Fruit fly (Drosophila melanogaster) whole organism, embryonic: ENCODE results near the gene Tom40.

Experiments used
- ATbp ChIP-seq: fragments of 200-800 bp; sonication (Bioruptor generic); optimal IDR thresholded peaks from 2 replicates; lab custom pipeline; 2017; ENCODE audit warnings: missing biosample characterization, mild to moderate bottlenecking, missing genetic modification characterization, missing genetic modification reagents
- Abd-B ChIP-seq: fragments of 200-800 bp; sonication (Bioruptor generic); optimal IDR thresholded peaks from 2 replicates; lab custom pipeline; 2018; ENCODE audit warnings: missing biosample characterization, mild to moderate bottlenecking, missing genetic modification characterization, moderate library complexity
- C15 ChIP-seq: fragments of 200-800 bp; sonication (Bioruptor generic); IDR thresholded peaks from 3 replicates; pipeline ENCODE4 v1.3.6; 2022; ENCODE audit warnings: missing biosample characterization, missing genetic modification characterization
- CG10274 ChIP-seq: fragments of 200-800 bp; sonication (Bioruptor generic); optimal IDR thresholded peaks from 3 replicates; lab custom pipeline; 2017; ENCODE audit warnings: missing biosample characterization, mild to moderate bottlenecking, missing genetic modification characterization
- CG11398 ChIP-seq: fragments of 200-800 bp; sonication (Bioruptor generic); optimal IDR thresholded peaks from 2 replicates; lab custom pipeline; 2016; ENCODE audit warnings: missing biosample characterization, missing genetic modification characterization
- CG11696 ChIP-seq: fragments of 200-800 bp; sonication (Bioruptor generic); IDR thresholded peaks from 2 replicates; pipeline ENCODE4 v1.3.6; 2022; ENCODE audit warnings: missing biosample characterization, missing genetic modification characterization
- CG14860 ChIP-seq: fragments of 200-800 bp; sonication (Bioruptor generic); IDR thresholded peaks from 3 replicates; pipeline ENCODE4 v1.3.6; 2022; ENCODE audit warnings: missing biosample characterization, missing genetic modification characterization; ENCODE audit not compliant: partially characterized antibody
- CG14965 ChIP-seq: fragments of 200-800 bp; sonication (Bioruptor generic); optimal IDR thresholded peaks from 2 replicates; lab custom pipeline; 2016; ENCODE audit warnings: missing biosample characterization, missing genetic modification characterization, borderline replicate concordance
- CG15696 ChIP-seq: fragments of 200-800 bp; sonication (Bioruptor generic); optimal IDR thresholded peaks from 2 replicates; lab custom pipeline; 2019; ENCODE audit warnings: missing biosample characterization, mild to moderate bottlenecking, missing genetic modification characterization, moderate library complexity
- CG17385 ChIP-seq: fragments of 200-800 bp; sonication (Bioruptor generic); optimal IDR thresholded peaks from 3 replicates; lab custom pipeline; 2018; ENCODE audit warnings: missing biosample characterization, mild to moderate bottlenecking, missing genetic modification characterization
- CG2712 ChIP-seq: fragments of 200-800 bp; optimal IDR thresholded peaks from 3 replicates; lab custom pipeline; 2019; ENCODE audit warnings: missing biosample characterization, mild to moderate bottlenecking, missing genetic modification characterization, moderate library complexity
- CG34376 ChIP-seq: fragments of 200-800 bp; sonication (Bioruptor generic); optimal IDR thresholded peaks from 2 replicates; lab custom pipeline; 2018; ENCODE audit warnings: missing biosample characterization, mild to moderate bottlenecking, missing genetic modification characterization
- CG6791 ChIP-seq: fragments of 200-800 bp; sonication (Bioruptor generic); IDR thresholded peaks from 3 replicates; pipeline ENCODE4 v1.3.6; 2022; ENCODE audit warnings: missing biosample characterization, missing genetic modification characterization; ENCODE audit not compliant: partially characterized antibody
- CG7745 ChIP-seq: fragments of 200-800 bp; sonication (Bioruptor generic); optimal IDR thresholded peaks from 2 replicates; lab custom pipeline; 2018; ENCODE audit warnings: missing biosample characterization, mild to moderate bottlenecking, missing genetic modification characterization, moderate library complexity
- CG7839 ChIP-seq: fragments of 200-800 bp; sonication (Bioruptor generic); optimal IDR thresholded peaks from 3 replicates; lab custom pipeline; 2018; ENCODE audit warnings: missing biosample characterization, mild to moderate bottlenecking, missing genetic modification characterization, moderate library complexity
- CG8281 ChIP-seq: fragments of 200-800 bp; sonication (Bioruptor generic); optimal IDR thresholded peaks from 2 replicates; lab custom pipeline; 2018; ENCODE audit warnings: missing biosample characterization, mild to moderate bottlenecking, missing genetic modification characterization, moderate library complexity
- Camta ChIP-seq: fragments of 200-800 bp; sonication (Bioruptor generic); optimal IDR thresholded peaks from 2 replicates; lab custom pipeline; 2016; ENCODE audit warnings: missing biosample characterization, missing genetic modification characterization
- Dll ChIP-seq: fragments of 200-800 bp; sonication (Bioruptor generic); IDR thresholded peaks from 4 replicates; pipeline ENCODE4 v1.3.6; 2022; ENCODE audit warnings: missing biosample characterization, missing genetic modification characterization; ENCODE audit not compliant: partially characterized antibody
- E2f2 ChIP-seq: fragments of 200-800 bp; sonication (Bioruptor generic); IDR thresholded peaks from 2 replicates; pipeline ENCODE4 v1.3.6; 2022; ENCODE audit warnings: missing biosample characterization, missing genetic modification characterization
- Gsc ChIP-seq: fragments of 200-800 bp; sonication (Bioruptor generic); IDR thresholded peaks from 2 replicates; pipeline ENCODE4 v1.3.6; 2022; ENCODE audit warnings: missing biosample characterization, missing genetic modification characterization
- Gug ChIP-seq: fragments of 200-800 bp; sonication (Bioruptor generic); IDR thresholded peaks from 4 replicates; pipeline ENCODE4 v1.3.6; 2022; ENCODE audit warnings: missing biosample characterization, missing genetic modification characterization
- Med ChIP-seq: fragments of 200-800 bp; sonication (Bioruptor generic); peaks from one replicate; lab custom pipeline; 2016; ENCODE audit warnings: missing biosample characterization, missing genetic modification characterization, mild to moderate bottlenecking, inconsistent platforms, moderate library complexity
- NFAT ChIP-seq: fragments of 200-800 bp; sonication (Bioruptor generic); IDR thresholded peaks from 2 replicates; pipeline ENCODE4 v1.3.6; 2022; ENCODE audit warnings: missing biosample characterization, missing genetic modification characterization
- NK7.1 ChIP-seq: fragments of 200-800 bp; sonication (Bioruptor generic); optimal IDR thresholded peaks from 3 replicates; lab custom pipeline; 2016; ENCODE audit warnings: missing biosample characterization, missing genetic modification characterization
- Ptx1 ChIP-seq: fragments of 200-800 bp; sonication (Bioruptor generic); IDR thresholded peaks from 2 replicates; pipeline ENCODE4 v1.3.6; 2022; ENCODE audit warnings: missing biosample characterization, missing genetic modification characterization
- abd-A ChIP-seq: fragments of 200-800 bp; sonication (Bioruptor generic); optimal IDR thresholded peaks from 3 replicates; lab custom pipeline; 2019; ENCODE audit warnings: missing biosample characterization, mild to moderate bottlenecking, missing genetic modification characterization, moderate library complexity
- chif ChIP-seq, 2 experiments: fragments of 200-800 bp; sonication (Bioruptor generic); optimal IDR thresholded peaks; 3 replicates each; lab custom pipeline; 2016; ENCODE audit warnings: missing biosample characterization in 2 of 2, missing genetic modification characterization in 2 of 2
- dpn ChIP-seq, 2 experiments: fragments of 200-800 bp; sonication (Bioruptor generic); optimal IDR thresholded peaks; 3 replicates each; lab custom pipeline; 2016; ENCODE audit warnings: missing biosample characterization in 2 of 2, missing genetic modification characterization in 2 of 2
- fu2 ChIP-seq: fragments of 200-800 bp; sonication (Bioruptor generic); optimal IDR thresholded peaks from 2 replicates; lab custom pipeline; 2016; ENCODE audit warnings: missing biosample characterization, missing genetic modification characterization
- jigr1 ChIP-seq: fragments of 200-800 bp; sonication (Bioruptor generic); IDR thresholded peaks from 3 replicates; pipeline ENCODE4 v1.3.6; 2022; ENCODE audit warnings: missing biosample characterization, missing genetic modification characterization
- klu ChIP-seq: fragments of 200-800 bp; sonication (Bioruptor generic); IDR thresholded peaks from 2 replicates; pipeline ENCODE4 v1.3.6; 2022; ENCODE audit warnings: missing biosample characterization, missing genetic modification characterization
- mam ChIP-seq: fragments of 200-800 bp; sonication (Bioruptor generic); optimal IDR thresholded peaks from 3 replicates; lab custom pipeline; 2016; ENCODE audit warnings: missing biosample characterization, missing genetic modification characterization
- nerfin-1 ChIP-seq: fragments of 200-800 bp; sonication (Bioruptor generic); optimal IDR thresholded peaks from 3 replicates; lab custom pipeline; 2019; ENCODE audit warnings: missing biosample characterization, mild to moderate bottlenecking, missing genetic modification characterization, moderate library complexity
- nmo ChIP-seq: fragments of 200-800 bp; sonication (Bioruptor generic); optimal IDR thresholded peaks from 2 replicates; lab custom pipeline; 2018; ENCODE audit warnings: missing biosample characterization, mild to moderate bottlenecking, missing genetic modification characterization, moderate library complexity
- odd ChIP-seq: fragments of 200-800 bp; sonication (Bioruptor generic); optimal IDR thresholded peaks from 2 replicates; lab custom pipeline; 2017; ENCODE audit warnings: missing biosample characterization, mild to moderate bottlenecking, missing genetic modification characterization
- onecut ChIP-seq: fragments of 200-800 bp; sonication (Bioruptor generic); IDR thresholded peaks from 2 replicates; pipeline ENCODE4 v1.3.6; 2022; ENCODE audit warnings: missing biosample characterization, missing genetic modification characterization
- pfk ChIP-seq: fragments of 200-800 bp; sonication (Bioruptor generic); optimal IDR thresholded peaks from 2 replicates; lab custom pipeline; 2018; ENCODE audit warnings: missing biosample characterization, mild to moderate bottlenecking, missing genetic modification characterization, moderate library complexity
- phol ChIP-seq: fragments of 200-800 bp; sonication (Bioruptor generic); optimal IDR thresholded peaks from 3 replicates; lab custom pipeline; 2018; ENCODE audit warnings: missing biosample characterization, mild to moderate bottlenecking, missing genetic modification characterization, moderate library complexity
- repo ChIP-seq: fragments of 200-800 bp; sonication (Bioruptor generic); optimal IDR thresholded peaks from 2 replicates; lab custom pipeline; 2016; ENCODE audit warnings: missing biosample characterization, missing genetic modification characterization
- row ChIP-seq: fragments of 200-800 bp; sonication (Bioruptor generic); IDR thresholded peaks from 3 replicates; pipeline ENCODE4 v1.3.6; 2022; ENCODE audit warnings: missing biosample characterization, missing genetic modification characterization
- sens ChIP-seq: fragments of 200-800 bp; sonication (Bioruptor generic); peaks from one replicate; lab custom pipeline; 2016; ENCODE audit warnings: missing biosample characterization, missing genetic modification characterization
- slbo ChIP-seq: fragments of 200-800 bp; sonication (Bioruptor generic); IDR thresholded peaks from 2 replicates; pipeline ENCODE4 v1.3.6; 2022; ENCODE audit warnings: missing biosample characterization, missing genetic modification characterization
- sug ChIP-seq: fragments of 200-800 bp; optimal IDR thresholded peaks from 2 replicates; lab custom pipeline; 2019; ENCODE audit warnings: missing biosample characterization, mild to moderate bottlenecking, missing genetic modification characterization, moderate library complexity
- tll ChIP-seq, 2 experiments: fragments of 200-800 bp in 1 of 2; fragments of >200 bp in 1 of 2; sonication (Bioruptor generic) in 1 of 2; optimal IDR thresholded peaks; 2 replicates each; lab custom pipeline; 2017 to 2019; ENCODE audit warnings: missing biosample characterization in 2 of 2, missing genetic modification characterization in 2 of 2, mild to moderate bottlenecking in 1 of 2, moderate library complexity in 1 of 2
- wek ChIP-seq: fragments of 200-800 bp; sonication (Bioruptor generic); optimal IDR thresholded peaks from 3 replicates; lab custom pipeline; 2018; ENCODE audit warnings: missing biosample characterization, mild to moderate bottlenecking, missing genetic modification characterization, moderate library complexity
- zen ChIP-seq: fragments of 200-800 bp; sonication (Bioruptor generic); optimal IDR thresholded peaks from 3 replicates; lab custom pipeline; 2018; ENCODE audit warnings: missing biosample characterization, mild to moderate bottlenecking, missing genetic modification characterization, moderate library complexity
- zf30C ChIP-seq: fragments of 200-800 bp; sonication (Bioruptor generic); optimal IDR thresholded peaks from 3 replicates; lab custom pipeline; 2018; ENCODE audit warnings: missing biosample characterization, mild to moderate bottlenecking, missing genetic modification characterization
- zfh1 ChIP-seq: fragments of 200-800 bp; sonication (Bioruptor generic); IDR thresholded peaks from 3 replicates; pipeline ENCODE4 v1.3.6; 2022; ENCODE audit warnings: missing biosample characterization, missing genetic modification characterization

Gene Tom40

DNA sequence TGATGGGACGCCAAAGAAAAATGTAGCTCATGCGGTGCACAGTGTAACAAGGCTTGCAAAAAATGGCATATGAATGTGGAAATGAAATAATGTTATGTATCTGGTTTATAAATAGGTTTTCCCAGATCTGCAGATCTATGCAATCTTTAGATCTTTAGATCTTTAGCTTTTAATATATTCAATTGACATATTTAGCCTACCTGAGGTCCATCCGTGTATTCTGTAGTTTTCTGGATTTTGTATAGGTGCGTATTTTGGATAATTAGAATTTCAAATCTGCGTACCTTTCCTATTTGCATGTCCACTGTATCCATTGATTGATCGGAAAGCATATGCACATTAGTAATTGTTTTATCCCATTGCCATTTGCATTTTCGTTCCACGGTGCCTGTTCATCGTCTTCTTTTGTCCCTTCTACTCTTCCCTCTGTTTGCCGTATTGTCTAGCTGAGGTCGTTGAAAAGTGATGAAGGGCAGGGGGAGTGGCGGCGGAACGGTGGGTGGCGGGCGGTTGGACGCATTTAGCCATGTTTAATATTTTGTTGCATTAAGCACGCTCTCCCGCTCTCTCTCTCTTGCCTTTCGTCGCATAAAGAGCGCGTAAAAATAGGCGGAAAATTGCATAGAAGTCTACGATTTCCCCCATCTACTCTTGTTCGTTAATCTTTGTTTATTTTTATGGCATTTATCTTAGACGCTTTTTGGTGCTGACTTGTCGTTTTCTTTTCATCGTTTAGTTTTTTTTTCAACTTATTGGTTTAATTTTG, 27.6 kb upstream of the Tom40 start, which contains the start of gene CHES-1-like (continued):
- peak; percentile 90 for TF ChIP-seq CG2712 (tag; lab: Kevin White, UChicago)
- TF ChIP-seq CG8281 (tag; lab: Kevin White, UChicago) = peak; percentile 73
- TF ChIP-seq zf30C = no peak
- peak; percentile 89 for TF ChIP-seq NK7.1 (GFP tag; lab: Kevin White, UChicago)
- no peak for TF ChIP-seq tll (GFP tag; optimal IDR thresholded peaks at IDR 0.05; lab: Kevin White, UChicago)
- TF ChIP-seq dpn (GFP tag; optimal IDR thresholded peaks at IDR 0.05; lab: Kevin White, UChicago) = peak; percentile 91 to 93
- no peak for TF ChIP-seq CG14860
- no peak for TF ChIP-seq CG6791 (GFP tag; lab: Robert Waterston, UW)
- TF ChIP-seq CG15696 (tag; lab: Kevin White, UChicago) = peak; percentile 68
- peak; percentile 89 for TF ChIP-seq CG17385 (GFP tag; lab: Kevin White, UChicago)
- peak; percentile 97 for TF ChIP-seq nmo (GFP tag; lab: Kevin White, UChicago)
- TF ChIP-seq klu = peak; percentile 78
- TF ChIP-seq Gug (GFP tag; lab: Robert Waterston, UW) = peak; percentile 69
- peak; percentile 86 for TF ChIP-seq sug (tag; lab: Kevin White, UChicago)
- peak; percentile 82 for TF ChIP-seq repo
- TF ChIP-seq NFAT (GFP tag; lab: Robert Waterston, UW) = peak; percentile 47; the same call in 1 of the 2 replicates
- TF ChIP-seq CG7839 = peak; percentile 95
- TF ChIP-seq Gsc (GFP tag; lab: Robert Waterston, UW) = peak; percentile 33; the same call in 1 of the 2 replicates
- TF ChIP-seq CG34376 = peak; percentile 67
- TF ChIP-seq zen (tag; lab: Kevin White, UChicago) = peak; percentile 69
- TF ChIP-seq fu2 (GFP tag; lab: Kevin White, UChicago) = peak; percentile 85
- TF ChIP-seq Camta (GFP tag; lab: Kevin White, UChicago) = peak; percentile 94
- TF ChIP-seq Abd-B (GFP tag; lab: Kevin White, UChicago) = peak; percentile 93
- TF ChIP-seq onecut (GFP tag; lab: Robert Waterston, UW) = peak; percentile 73
- TF ChIP-seq CG7745 (tag; lab: Kevin White, UChicago) = no peak
- peak; percentile 75 for TF ChIP-seq zfh1 (GFP tag; lab: Robert Waterston, UW)
- TF ChIP-seq row (GFP tag; lab: Robert Waterston, UW) = peak; percentile 89
- TF ChIP-seq CG11696 (GFP tag; lab: Robert Waterston, UW) = peak; percentile 58; the same call in 1 of the 2 replicates
- peak; percentile 85 for TF ChIP-seq odd (GFP tag; lab: Kevin White, UChicago)
- TF ChIP-seq abd-A = no peak
- peak; percentile 97 for TF ChIP-seq Med (GFP tag; lab: Kevin White, UChicago)
- TF ChIP-seq slbo (GFP tag; lab: Robert Waterston, UW) = peak; percentile 83
- peak; percentile 71 for TF ChIP-seq E2f2 (GFP tag; lab: Robert Waterston, UW)
- peak; percentile 82 for TF ChIP-seq CG10274 (GFP tag; lab: Kevin White, UChicago)
- TF ChIP-seq ATbp (GFP tag; lab: Kevin White, UChicago) = peak; percentile 84
- no peak for TF ChIP-seq wek (GFP tag; lab: Kevin White, UChicago)
- TF ChIP-seq Dll (GFP tag; lab: Robert Waterston, UW) = no peak
- TF ChIP-seq sens (GFP tag; lab: Kevin White, UChicago) = peak; percentile 99
- TF ChIP-seq pfk (GFP tag; lab: Kevin White, UChicago) = no peak
- peak; percentile 59 for TF ChIP-seq CG14965 (GFP tag; lab: Kevin White, UChicago)
- TF ChIP-seq mam (GFP tag; lab: Kevin White, UChicago) = peak; percentile 87
- TF ChIP-seq phol (tag; lab: Kevin White, UChicago) = peak; percentile 93
- no peak for TF ChIP-seq C15
- peak; percentile 85 for TF ChIP-seq nerfin-1 (tag; lab: Kevin White, UChicago)
- peak; percentile 79; the same call in 2 of the 3 replicates for TF ChIP-seq jigr1
- TF ChIP-seq Ptx1 (GFP tag; lab: Robert Waterston, UW) = peak; percentile 87
- TF ChIP-seq chif (GFP tag; optimal IDR thresholded peaks at IDR 0.05; lab: Kevin White, UChicago) = peak; percentile 91 to 92
- peak; percentile 88 for TF ChIP-seq CG11398 (GFP tag; lab: Kevin White, UChicago)
